Worm (Caenorhabditis elegans) whole organism, L4 larva: ENCODE results near the gene T27D12.6.

Experiments
- F44E2.7 ChIP-seq: fragments of 200-800 bp; sonication (Bioruptor generic); IDR thresholded peaks from 2 replicates; pipeline ENCODE4 v2.1.2; 2022; ENCODE audit warnings: missing genetic modification characterization, missing compliant biosample characterization
- F49E8.2 ChIP-seq: sonication (generic microtip); optimal IDR thresholded peaks from 2 replicates; lab custom pipeline; 2016; ENCODE audit warnings: missing compliant biosample characterization, mild to moderate bottlenecking, missing genetic modification characterization, borderline replicate concordance
- T26A8.4 ChIP-seq: fragments of 200-800 bp; sonication (Bioruptor generic); IDR thresholded peaks from 2 replicates; pipeline ENCODE4 v1.3.6; 2022; ENCODE audit warnings: missing genetic modification characterization, missing compliant biosample characterization
- Y105C5A.15 ChIP-seq: fragments of 200-800 bp; sonication (Bioruptor generic); IDR thresholded peaks from 2 replicates; pipeline ENCODE4 v1.3.6; 2022; ENCODE audit warnings: missing genetic modification characterization, missing compliant biosample characterization
- Y48G9A.11 ChIP-seq: fragments of 200-800 bp; sonication (Bioruptor generic); IDR thresholded peaks from 2 replicates; pipeline ENCODE4 v1.3.6; 2022; ENCODE audit warnings: missing genetic modification reagents, missing genetic modification characterization, missing compliant biosample characterization
- ceh-20 ChIP-seq: fragments of 200-800 bp; sonication (Bioruptor generic); IDR thresholded peaks from 2 replicates; pipeline ENCODE4 v1.3.6; 2022; ENCODE audit warnings: missing genetic modification reagents, missing genetic modification characterization, missing compliant biosample characterization
- ceh-28 ChIP-seq: fragments of 150-350 bp; optimal IDR thresholded peaks from 2 replicates; lab custom pipeline; 2014; ENCODE audit warnings: missing biosample characterization, missing genetic modification reagents, missing genetic modification characterization
- ceh-44 ChIP-seq: fragments of 200-800 bp; sonication (Bioruptor generic); IDR thresholded peaks from 2 replicates; pipeline ENCODE4 v1.3.6; 2022; ENCODE audit warnings: missing genetic modification reagents, missing genetic modification characterization, missing compliant biosample characterization
- ceh-62 ChIP-seq: sonication (generic microtip); optimal IDR thresholded peaks from 2 replicates; lab custom pipeline; 2017; ENCODE audit warnings: missing biosample characterization, missing genetic modification characterization
- ceh-82 ChIP-seq: sonication (generic microtip); optimal IDR thresholded peaks from 2 replicates; lab custom pipeline; 2017; ENCODE audit warnings: missing biosample characterization, missing genetic modification characterization
- cey-2 ChIP-seq: sonication (generic microtip); optimal IDR thresholded peaks from 3 replicates; lab custom pipeline; 2017; ENCODE audit warnings: missing genetic modification characterization, mild to moderate bottlenecking, missing compliant biosample characterization, antibody characterized with exemption, borderline replicate concordance; ENCODE audit not compliant: insufficient read depth
- ctbp-1 ChIP-seq: fragments of 200-800 bp; sonication (Bioruptor generic); IDR thresholded peaks from 2 replicates; pipeline ENCODE4 v1.3.6; 2022; ENCODE audit warnings: missing genetic modification reagents, missing genetic modification characterization, missing compliant biosample characterization
- daf-12 ChIP-seq: fragments of 150-350 bp; optimal IDR thresholded peaks from 2 replicates; lab custom pipeline; 2014; ENCODE audit warnings: missing biosample characterization, missing genetic modification reagents, missing genetic modification characterization
- dmd-6 ChIP-seq: fragments of 200-800 bp; sonication (Bioruptor generic); IDR thresholded peaks from 2 replicates; pipeline ENCODE4 v1.3.6; 2022; ENCODE audit warnings: missing genetic modification reagents, missing genetic modification characterization, missing compliant biosample characterization
- dmd-9 ChIP-seq: fragments of 200-800 bp; sonication (Bioruptor generic); IDR thresholded peaks from 2 replicates; pipeline ENCODE4 v1.3.6; 2022; ENCODE audit warnings: missing genetic modification reagents, missing genetic modification characterization, missing compliant biosample characterization
- egl-27 ChIP-seq: sonication (generic microtip); optimal IDR thresholded peaks from 3 replicates; lab custom pipeline; 2017; ENCODE audit warnings: missing biosample characterization, missing genetic modification reagents, missing genetic modification characterization
- egl-43 ChIP-seq: fragments of 200-800 bp; sonication (Bioruptor generic); IDR thresholded peaks from 2 replicates; pipeline ENCODE4 v1.3.6; 2022; ENCODE audit warnings: missing genetic modification reagents, missing genetic modification characterization, missing compliant biosample characterization
- fkh-10 ChIP-seq: fragments of 150-350 bp; optimal IDR thresholded peaks from 2 replicates; lab custom pipeline; 2014; ENCODE audit warnings: missing biosample characterization, missing genetic modification reagents, missing genetic modification characterization
- hif-1 ChIP-seq, 2 experiments: sonication (generic microtip); optimal IDR thresholded peaks; 2 replicates each; lab custom pipeline; 2016 to 2017; ENCODE audit warnings: missing compliant biosample characterization in 2 of 2, missing genetic modification characterization in 2 of 2, missing genetic modification reagents in 2 of 2, missing genotype in 2 of 2, mild to moderate bottlenecking in 1 of 2
- hlh-11 ChIP-seq: fragments of 200-800 bp; sonication (Bioruptor generic); optimal IDR thresholded peaks from 2 replicates; lab custom pipeline; 2018; ENCODE audit warnings: mild to moderate bottlenecking, missing genetic modification characterization, missing compliant biosample characterization
- lin-29 ChIP-seq: fragments of 200-800 bp; sonication (Bioruptor generic); IDR thresholded peaks from 2 replicates; pipeline ENCODE4 v1.3.6; 2022; ENCODE audit warnings: missing genetic modification reagents, missing genetic modification characterization, missing compliant biosample characterization
- lin-38 ChIP-seq: fragments of 200-800 bp; sonication (Bioruptor generic); IDR thresholded peaks from 2 replicates; pipeline ENCODE4 v1.3.6; 2022; ENCODE audit warnings: missing genetic modification reagents, missing genetic modification characterization, missing compliant biosample characterization
- lin-39 ChIP-seq: fragments of 150-350 bp; optimal IDR thresholded peaks from 2 replicates; lab custom pipeline; 2014; ENCODE audit warnings: missing biosample characterization, missing genetic modification reagents, missing genetic modification characterization
- lsy-2 ChIP-seq, 2 experiments: fragments of 150-350 bp in 1 of 2; sonication (generic microtip) in 1 of 2; optimal IDR thresholded peaks; 2 replicates each; lab custom pipeline; 2014 to 2017; ENCODE audit warnings: missing biosample characterization in 2 of 2, missing genetic modification characterization in 2 of 2
- mep-1 ChIP-seq: fragments of 150-350 bp; sonication (generic microtip); optimal IDR thresholded peaks from 3 replicates; lab custom pipeline; 2014; ENCODE audit warnings: missing biosample characterization, missing genetic modification characterization
- mes-2 ChIP-seq: sonication (generic microtip); optimal IDR thresholded peaks from 2 replicates; lab custom pipeline; 2016; ENCODE audit warnings: missing genotype, mild to moderate bottlenecking, missing genetic modification characterization, missing compliant biosample characterization; ENCODE audit not compliant: poor library complexity, severe bottlenecking
- mxl-2 ChIP-seq: fragments of 200-800 bp; sonication (Bioruptor generic); conservative IDR thresholded peaks from 2 replicates; pipeline ENCODE4 v1.3.6; 2022; ENCODE audit warnings: missing genetic modification reagents, missing genetic modification characterization, missing compliant biosample characterization
- nhr-237 ChIP-seq: sonication (generic microtip); optimal IDR thresholded peaks from 2 replicates; lab custom pipeline; 2017; ENCODE audit warnings: missing biosample characterization, missing genetic modification characterization
- nhr-42 ChIP-seq: fragments of 200-800 bp; sonication (Bioruptor generic); IDR thresholded peaks from 2 replicates; pipeline ENCODE4 v1.3.6; 2022; ENCODE audit warnings: missing genetic modification characterization, missing compliant biosample characterization
- saeg-2 ChIP-seq: fragments of 200-800 bp; sonication (Bioruptor generic); IDR thresholded peaks from 2 replicates; pipeline ENCODE4 v1.3.6; 2022; ENCODE audit warnings: missing genetic modification reagents, missing genetic modification characterization, missing compliant biosample characterization
- snpc-4 ChIP-seq: fragments of 150-350 bp; optimal IDR thresholded peaks from 2 replicates; lab custom pipeline; 2014; ENCODE audit warnings: missing biosample characterization, missing genetic modification characterization
- spr-1 ChIP-seq: sonication (generic microtip); optimal IDR thresholded peaks from 2 replicates; lab custom pipeline; 2016; ENCODE audit warnings: mild to moderate bottlenecking, missing genetic modification characterization, missing compliant biosample characterization
- tra-1 ChIP-seq: fragments of 200-800 bp; sonication (Bioruptor generic); IDR thresholded peaks from 2 replicates; pipeline ENCODE4 v1.3.6; 2022; ENCODE audit warnings: missing genetic modification reagents, missing genetic modification characterization, missing compliant biosample characterization
- unc-130 ChIP-seq: sonication (generic microtip); optimal IDR thresholded peaks from 2 replicates; lab custom pipeline; 2016; ENCODE audit warnings: missing genetic modification reagents, missing genetic modification characterization, missing compliant biosample characterization
- unc-62 ChIP-seq, 3 experiments: fragments of 150-350 bp in 1 of 3; sonication (generic microtip); optimal IDR thresholded peaks in 2 of 3; peaks in 1 of 3; 1 replicate in 1 of 3; 2 replicates in 2 of 3; lab custom pipeline; 2014 to 2017; ENCODE audit warnings: missing biosample characterization in 3 of 3, missing genetic modification characterization in 3 of 3, missing genetic modification reagents in 3 of 3, missing genotype in 1 of 3

Gene T27D12.6

ce11 chrII:11860623-11861079 is 25.3 kb downstream of the T27D12.6 start, which contains the start of gene K12D12.5:
TSS of gene K12D12.5 (plus strand) at chrII:11861029.
- TF ChIP-seq Y48G9A.11 (GFP tag; lab: Robert Waterston, UW) = peak; percentile 58
- no peak for TF ChIP-seq hlh-11 (tag; lab: Kevin White, UChicago)
- TF ChIP-seq fkh-10 (GFP tag; lab: Kevin White, UChicago) = no peak
- no peak for TF ChIP-seq snpc-4
- no peak for TF ChIP-seq tra-1 (GFP tag; lab: Robert Waterston, UW)
- no peak for TF ChIP-seq ceh-44 (GFP tag; lab: Robert Waterston, UW)
- no peak for TF ChIP-seq egl-43 (GFP tag; lab: Robert Waterston, UW)
- TF ChIP-seq saeg-2 = no peak
- TF ChIP-seq F49E8.2 (tag; lab: Kevin White, UChicago) = peak; percentile 42
- peak; percentile 34; the same call in 1 of the 2 replicates for TF ChIP-seq dmd-6 (GFP tag; lab: Robert Waterston, UW)
- peak; percentile 80 for TF ChIP-seq mes-2
- peak; percentile 93 for TF ChIP-seq unc-130
- TF ChIP-seq nhr-237 (tag; lab: Kevin White, UChicago) = no peak
- 0 out of 2 replicates have a peak, but pooled peaks have one; percentile 21 for TF ChIP-seq dmd-9 (GFP tag; lab: Robert Waterston, UW)
- TF ChIP-seq lin-38 (GFP tag; lab: Robert Waterston, UW) = 0 out of 2 replicates have a peak, but pooled peaks have one; percentile 27

- TF ChIP-seq ctbp-1 (GFP tag; lab: Robert Waterston, UW) (no peak), ceh-82 (tag; lab: Kevin White, UChicago) (no peak), mes-2 (no peak), ceh-28 (tag; lab: Kevin White, UChicago) (no peak), ceh-20 (GFP tag; lab: Robert Waterston, UW) (no peak), hif-1 (tag; optimal IDR thresholded peaks at IDR 0.05; lab: Kevin White, UChicago) (no peak), daf-12 (tag; lab: Kevin White, UChicago) (no peak), snpc-4 (no peak), unc-62 (GFP tag; optimal IDR thresholded peaks at IDR 0.05 in 1 of 2; lab: Kevin White, UChicago) (no peak), unc-62 (tag; optimal IDR thresholded peaks at IDR 0.05; lab: Kevin White, UChicago) (no peak), mep-1 (no peak), lin-38 (GFP tag; lab: Robert Waterston, UW) (no peak), nhr-42 (GFP tag; lab: Robert Waterston, UW) (no peak), T26A8.4 (GFP tag; lab: Robert Waterston, UW) (no peak), Y105C5A.15 (GFP tag; lab: Robert Waterston, UW) (no peak), cey-2 (tag; lab: Kevin White, UChicago) (no peak)
These were observed 30.3 kb downstream of the T27D12.6 start, which contains the start of gene K12D12.4 for ce11 chrII:11865644-11866043. TSS of gene K12D12.4 (minus strand) at chrII:11865744.

- TF ChIP-seq ceh-44 (GFP tag; lab: Robert Waterston, UW) (no peak), ceh-62 (tag; lab: Kevin White, UChicago) (no peak), F44E2.7 (GFP tag; lab: Robert Waterston, UW) (no peak), mxl-2 (GFP tag; lab: Robert Waterston, UW) (no peak), nhr-237 (tag; lab: Kevin White, UChicago) (no peak), spr-1 (tag; lab: Kevin White, UChicago) (no peak), egl-27 (no peak), lsy-2 (tag; optimal IDR thresholded peaks at IDR 0.05; lab: Kevin White, UChicago) (no peak), lin-29 (GFP tag; lab: Robert Waterston, UW) (no peak), lin-39 (no peak)
These were observed 32.9 kb downstream of the T27D12.6 start, which contains the start of gene col-84 for ce11 chrII:11868234-11868633. TSS of gene col-84 (plus strand) at chrII:11868534.
